Worm (Caenorhabditis elegans) whole organism, late embryonic: Measurements from ENCODE around the gene ehbp-1.

Source experiments
- F13H6.1 ChIP-seq: sonication (generic microtip); optimal IDR thresholded peaks from 2 replicates; lab custom pipeline; 2016; ENCODE audit warnings: missing genetic modification characterization, missing compliant biosample characterization
- ama-1 ChIP-seq: fragments of 150-350 bp; optimal IDR thresholded peaks from 2 replicates; lab custom pipeline; 2014
- che-1 ChIP-seq: sonication (generic microtip); optimal IDR thresholded peaks from 2 replicates; lab custom pipeline; 2016; ENCODE audit warnings: mild to moderate bottlenecking, missing genetic modification characterization, missing compliant biosample characterization
- fkh-10 ChIP-seq: fragments of 150-350 bp; optimal IDR thresholded peaks from 2 replicates; lab custom pipeline; 2014; ENCODE audit warnings: missing biosample characterization, missing genetic modification reagents, missing genetic modification characterization
- pha-4 ChIP-seq: fragments of 150-350 bp; optimal IDR thresholded peaks from 2 replicates; lab custom pipeline; 2018; ENCODE audit warnings: missing biosample characterization, missing genetic modification reagents, missing genetic modification characterization

DNA sequence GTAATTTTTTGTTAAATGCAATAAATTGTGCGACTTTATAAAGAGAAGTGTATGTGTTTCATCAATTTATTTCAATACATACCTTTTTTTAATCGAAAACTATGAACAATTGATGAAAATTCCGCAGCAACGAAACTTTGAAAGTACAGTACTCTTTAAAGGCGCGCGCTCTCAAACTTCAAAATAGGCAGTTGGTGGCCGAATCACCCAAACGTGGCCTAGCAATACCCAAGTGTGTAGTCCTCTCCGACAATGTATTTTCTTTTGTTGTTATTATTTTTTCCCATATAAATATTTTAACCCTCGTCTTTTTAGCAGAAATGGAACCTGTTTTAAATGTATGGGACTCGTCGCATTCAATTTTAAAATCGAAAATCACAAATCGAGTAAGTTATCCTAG lies 13.9 kb upstream of the ehbp-1 start, which contains the start of gene C50F4.4:
- TF ChIP-seq che-1 (no peak), ama-1 (lab: Kevin White, UChicago) (no peak), F13H6.1 (no peak), pha-4 (tag; lab: Kevin White, UChicago) (no peak), fkh-10 (GFP tag; lab: Kevin White, UChicago) (no peak)
